Fruit fly (Drosophila melanogaster) whole organism: Measurements from ENCODE around the gene CG1233.
A peak's percentile ranks its signal among the peaks of the same experiment; 100 is the strongest.

ENCODE experiments used
- CG8478 ChIP-seq: fragments of >200 bp; optimal IDR thresholded peaks from 2 replicates; lab custom pipeline; 2018; ENCODE audit warnings: inconsistent platforms
- Dll ChIP-seq: fragments of >200 bp; optimal IDR thresholded peaks from 2 replicates; lab custom pipeline; 2017
- EcR ChIP-seq, 2 experiments: fragments of >200 bp; optimal IDR thresholded peaks; 2 replicates each; lab custom pipeline; 2017; ENCODE audit warnings: missing biosample characterization in 2 of 2, missing genetic modification characterization in 2 of 2, missing genetic modification reagents in 2 of 2
- pan ChIP-seq: fragments of >200 bp; optimal IDR thresholded peaks from 2 replicates; lab custom pipeline; 2017
- psq ChIP-seq: fragments of >200 bp; optimal IDR thresholded peaks from 2 replicates; lab custom pipeline; 2017
- usp ChIP-seq: fragments of >200 bp; optimal IDR thresholded peaks from 2 replicates; lab custom pipeline; 2017; ENCODE audit warnings: missing biosample characterization, missing genetic modification characterization, mixed read lengths

Gene CG1233

DNA sequence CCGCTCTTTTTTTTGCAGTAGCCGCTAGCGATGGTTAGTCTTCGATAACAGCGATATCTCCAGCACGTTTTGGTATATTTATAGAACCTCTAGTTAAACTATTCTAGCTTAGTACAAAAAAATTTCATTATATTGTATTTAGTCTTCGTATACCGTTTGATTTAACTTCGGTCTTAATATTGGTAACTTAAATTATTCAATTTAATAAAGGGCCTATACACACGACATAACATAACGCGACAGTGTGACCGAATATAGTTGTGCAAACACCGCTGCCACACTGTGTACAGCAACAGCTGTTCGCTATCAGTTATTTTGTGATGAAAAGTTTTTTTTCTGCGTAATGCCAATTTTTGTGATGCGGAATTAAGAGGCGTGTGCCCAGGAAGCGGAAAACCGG lies at the start of gene CG1233, which contains the start of gene Cdc5:
Gene CG1233, plus strand, starts transcription at position 272 of the 400 bp plus-strand sequence.
Gene Cdc5, minus strand, starts transcription at position 183 of the 400 bp plus-strand sequence.
- no peak for TF ChIP-seq EcR (GFP tag; optimal IDR thresholded peaks at IDR 0.05; lab: Kevin White, UChicago)

DNA sequence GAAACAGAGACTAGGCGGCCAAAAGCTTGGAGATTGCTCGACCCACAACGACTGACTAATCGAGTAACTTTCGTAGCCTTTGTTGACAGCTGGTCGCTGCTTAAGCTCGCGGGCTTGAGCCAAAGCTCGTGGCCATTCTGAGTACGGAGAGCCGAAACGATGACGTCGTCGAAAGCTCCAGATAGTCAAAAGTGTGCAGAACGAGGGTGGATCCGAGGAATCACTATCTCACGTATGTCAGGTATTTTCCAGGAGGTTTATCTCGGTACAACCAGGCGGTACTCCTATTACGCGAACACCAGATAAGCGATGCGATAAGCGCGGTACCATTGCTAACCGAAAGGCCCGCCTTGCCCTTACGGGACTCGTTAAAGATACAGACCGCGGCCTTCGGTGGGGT lies 49.7 kb upstream of the CG1233 start:
- TF ChIP-seq psq, result no peak
- TF ChIP-seq usp (GFP tag; lab: Kevin White, UChicago), result no peak
- TF ChIP-seq pan (lab: Kevin White, UChicago), result no peak
- no peak for TF ChIP-seq Dll (lab: Kevin White, UChicago)
- no peak for TF ChIP-seq EcR (GFP tag; optimal IDR thresholded peaks at IDR 0.05; lab: Kevin White, UChicago)
- TF ChIP-seq CG8478, result no peak

DNA sequence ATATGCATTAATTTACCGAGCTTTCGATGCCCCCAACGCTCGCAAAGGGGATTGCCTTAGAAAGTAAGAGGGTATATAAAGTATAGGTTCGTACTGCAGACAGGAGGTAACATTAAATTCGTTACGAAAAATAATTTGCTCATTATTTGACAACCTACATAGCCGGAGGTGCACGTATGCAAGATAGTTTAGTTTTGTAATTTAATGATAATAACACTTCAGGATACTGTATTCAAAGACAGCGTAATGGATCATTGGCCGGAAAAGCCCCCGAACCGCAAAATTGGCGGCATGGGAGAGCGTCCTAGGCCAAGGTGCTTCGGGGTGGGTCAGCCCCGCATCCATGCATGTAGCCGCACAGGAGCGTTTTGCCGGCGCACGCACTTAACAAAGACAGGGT lies 48.9 kb upstream of the CG1233 start:
- no peak for TF ChIP-seq usp (GFP tag; lab: Kevin White, UChicago)
- no peak for TF ChIP-seq Dll (lab: Kevin White, UChicago)
- no peak for TF ChIP-seq psq
- no peak for TF ChIP-seq CG8478
- no peak for TF ChIP-seq pan (lab: Kevin White, UChicago)
- TF ChIP-seq EcR (GFP tag; optimal IDR thresholded peaks at IDR 0.05; lab: Kevin White, UChicago), result no peak

DNA sequence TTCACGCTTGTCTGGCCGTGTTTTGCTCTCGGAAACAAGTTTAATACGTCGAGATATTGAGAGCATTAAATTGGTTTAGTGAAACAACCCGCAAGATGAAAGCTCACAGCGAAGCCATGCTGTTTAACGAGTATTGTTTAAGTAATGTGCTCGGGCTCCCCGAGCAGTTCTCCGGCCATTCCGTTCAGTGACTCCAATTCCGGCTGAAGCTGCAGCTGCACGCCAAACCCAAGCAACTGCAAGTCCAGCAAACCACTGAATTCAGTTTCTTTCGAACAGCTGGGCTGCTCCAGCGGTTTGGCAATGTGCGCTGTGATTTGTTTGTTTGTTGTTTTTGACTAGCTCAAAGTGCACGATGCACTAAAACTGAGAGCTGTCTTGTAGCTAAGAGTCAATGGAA lies 46.1 kb upstream of the CG1233 start:
- TF ChIP-seq Dll (lab: Kevin White, UChicago), result no peak
- no peak for TF ChIP-seq usp (GFP tag; lab: Kevin White, UChicago)
- TF ChIP-seq pan (lab: Kevin White, UChicago), result no peak
- no peak for TF ChIP-seq psq
- no peak for TF ChIP-seq CG8478
- no peak for TF ChIP-seq EcR (GFP tag; optimal IDR thresholded peaks at IDR 0.05; lab: Kevin White, UChicago)

DNA sequence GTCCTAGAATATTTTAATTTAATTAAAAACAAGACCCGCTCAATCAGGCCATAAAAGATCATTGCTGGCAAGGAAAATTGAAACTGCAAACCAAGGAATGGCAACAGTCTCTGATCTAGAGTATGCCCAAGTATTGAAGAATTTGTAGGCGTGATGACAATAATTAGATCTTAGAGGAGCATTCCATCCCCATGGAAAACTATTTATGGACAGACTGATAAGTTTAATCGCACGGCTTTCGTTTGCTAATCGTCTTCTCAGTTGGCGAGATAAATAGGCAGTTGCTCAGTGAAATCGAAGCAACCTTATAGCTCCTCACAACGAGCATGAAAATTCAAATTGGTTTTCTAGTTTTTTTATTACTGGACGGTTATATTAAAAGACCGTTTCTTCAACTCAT lies 44.5 kb upstream of the CG1233 start, which contains the start of gene ddbt:
Gene ddbt, plus strand, starts transcription at position 301 of the 400 bp plus-strand sequence.
- TF ChIP-seq Dll (lab: Kevin White, UChicago) (no peak), CG8478 (no peak), usp (GFP tag; lab: Kevin White, UChicago) (no peak), psq (no peak)

DNA sequence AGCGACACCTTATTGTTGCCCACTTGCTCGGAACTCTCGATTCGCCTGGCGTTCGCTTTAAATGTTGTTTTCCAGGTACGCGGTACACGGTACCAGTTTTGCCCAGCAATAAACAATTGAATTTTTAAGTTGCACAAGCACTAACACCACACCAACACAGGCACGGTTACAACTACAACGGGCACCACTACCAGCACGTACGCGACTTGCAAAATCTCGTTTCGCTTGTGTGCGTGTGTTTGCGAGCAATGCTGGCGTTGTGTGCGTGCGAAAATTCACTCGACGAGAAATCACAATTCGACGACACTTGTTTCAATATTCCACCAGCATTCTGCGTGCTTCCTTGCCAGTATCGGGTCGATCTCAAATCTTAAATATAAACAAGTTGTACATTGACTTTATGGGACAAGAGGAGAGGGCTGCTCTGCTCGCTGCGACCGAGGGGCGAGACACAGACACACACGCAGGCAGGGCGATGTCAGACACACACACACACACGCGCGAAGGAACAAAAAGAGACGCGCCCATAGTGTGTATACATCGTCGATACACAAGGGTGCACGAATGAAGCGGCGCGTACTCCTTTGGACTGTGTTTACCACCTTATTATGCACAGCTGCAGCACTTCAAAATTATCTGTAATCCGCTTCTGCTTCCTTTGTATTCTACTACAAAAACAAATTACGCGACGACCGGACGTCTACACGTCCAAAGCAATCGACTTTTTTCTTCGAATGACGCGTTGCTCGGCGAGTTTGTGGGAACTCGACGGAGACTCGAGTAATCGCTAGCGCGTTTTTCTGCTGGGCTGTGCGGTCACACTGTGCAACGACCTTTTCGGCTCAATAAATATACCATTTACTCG lies 41.9 kb upstream of the CG1233 start, which contains the start of gene fwd:
Gene fwd, minus strand, starts transcription at position 740 of the 865 bp plus-strand sequence.
- no peak for TF ChIP-seq EcR (GFP tag; optimal IDR thresholded peaks at IDR 0.05; lab: Kevin White, UChicago)
- TF ChIP-seq CG8478, result peak; percentile 88
- TF ChIP-seq usp (GFP tag; lab: Kevin White, UChicago), result no peak
- TF ChIP-seq Dll (lab: Kevin White, UChicago), result no peak
- TF ChIP-seq pan (lab: Kevin White, UChicago), result no peak

DNA sequence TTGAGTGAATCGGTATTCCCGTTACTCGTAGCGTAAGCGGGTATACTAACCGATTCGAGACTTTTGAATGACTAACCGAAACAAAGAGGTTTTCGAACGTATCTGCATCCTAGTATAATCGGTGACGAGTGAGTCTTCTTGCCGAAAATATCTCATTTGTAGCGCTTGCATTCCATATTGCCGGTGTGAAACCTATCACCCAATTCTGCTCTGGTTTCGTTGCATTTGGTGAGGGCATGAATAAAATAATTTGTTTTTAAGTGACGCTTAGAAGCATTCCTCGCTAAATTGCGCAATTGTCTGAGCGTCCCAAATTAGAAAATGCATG lies 41.3 kb upstream of the CG1233 start:
- TF ChIP-seq pan (lab: Kevin White, UChicago) (no peak), usp (GFP tag; lab: Kevin White, UChicago) (no peak), psq (no peak), Dll (lab: Kevin White, UChicago) (no peak), EcR (GFP tag; optimal IDR thresholded peaks at IDR 0.05; lab: Kevin White, UChicago) (no peak), CG8478 (no peak)

DNA sequence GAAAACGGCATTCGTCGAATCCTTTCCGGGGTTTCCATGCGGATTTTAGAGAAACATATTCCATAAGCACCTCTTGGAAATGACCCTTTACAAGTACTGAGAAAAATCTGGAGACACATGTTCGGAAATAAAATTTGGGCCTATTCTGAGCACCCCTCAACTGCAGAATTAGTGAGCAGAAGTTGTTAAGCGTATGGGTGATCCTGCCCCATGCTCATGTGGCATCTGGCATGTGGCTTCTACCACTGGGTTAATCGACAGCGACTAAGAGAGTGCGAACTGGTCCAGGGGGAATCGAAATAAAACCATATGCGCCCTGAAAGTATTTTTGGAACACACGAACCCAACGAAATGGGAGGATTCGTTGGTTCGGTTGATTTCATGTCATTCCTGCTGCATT lies 40.5 kb upstream of the CG1233 start:
- TF ChIP-seq psq (no peak), pan (lab: Kevin White, UChicago) (no peak), EcR (GFP tag; optimal IDR thresholded peaks at IDR 0.05; lab: Kevin White, UChicago) (no peak), Dll (lab: Kevin White, UChicago) (no peak), CG8478 (no peak), usp (GFP tag; lab: Kevin White, UChicago) (no peak)

DNA sequence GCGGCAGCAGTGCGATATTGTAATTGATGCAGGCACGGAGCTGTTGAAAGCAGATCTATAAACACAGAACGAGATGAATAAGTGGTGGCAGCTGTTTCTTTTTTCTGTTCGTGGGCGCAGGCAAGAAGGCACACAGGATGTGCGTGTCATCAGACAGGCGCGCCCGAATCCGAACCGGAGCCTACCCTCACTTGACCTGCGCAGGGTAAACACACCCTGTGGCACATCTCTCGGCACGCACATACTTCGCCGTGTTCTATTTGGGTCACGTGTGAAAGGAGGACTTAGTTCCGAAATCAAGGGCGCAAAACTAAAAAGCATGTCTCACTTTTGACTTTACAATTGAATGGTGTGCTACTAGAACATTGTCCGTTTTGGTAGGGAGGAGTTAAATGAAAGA lies 39.8 kb upstream of the CG1233 start:
- no peak for TF ChIP-seq Dll (lab: Kevin White, UChicago)
- TF ChIP-seq EcR (GFP tag; optimal IDR thresholded peaks at IDR 0.05; lab: Kevin White, UChicago), result no peak
- no peak for TF ChIP-seq CG8478
- no peak for TF ChIP-seq usp (GFP tag; lab: Kevin White, UChicago)
- TF ChIP-seq psq, result no peak

DNA sequence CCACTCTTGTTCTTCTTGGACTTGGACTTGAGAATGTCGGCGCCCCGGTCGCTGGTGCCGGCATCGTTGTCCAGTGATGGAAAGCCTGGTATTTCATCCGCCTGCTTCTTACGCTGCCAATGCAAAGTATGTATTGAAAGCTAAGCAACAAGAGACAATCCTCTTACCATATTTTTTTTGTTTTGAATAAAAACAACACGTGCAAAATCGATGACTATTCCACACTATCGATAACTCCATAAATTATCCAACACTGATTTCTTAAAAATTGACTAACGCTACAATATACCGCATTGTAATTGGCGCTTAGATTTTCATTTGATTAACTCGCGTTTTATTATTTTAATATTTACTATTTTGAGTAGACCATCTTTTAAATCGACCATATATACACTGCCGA lies 36.8 kb upstream of the CG1233 start, which contains the start of gene CG32344:
Gene CG32344, minus strand, starts transcription at position 235 of the 400 bp plus-strand sequence.
- TF ChIP-seq usp (GFP tag; lab: Kevin White, UChicago) (no peak), Dll (lab: Kevin White, UChicago) (no peak), pan (lab: Kevin White, UChicago) (no peak), psq (no peak), CG8478 (no peak), EcR (GFP tag; optimal IDR thresholded peaks at IDR 0.05; lab: Kevin White, UChicago) (no peak)

DNA sequence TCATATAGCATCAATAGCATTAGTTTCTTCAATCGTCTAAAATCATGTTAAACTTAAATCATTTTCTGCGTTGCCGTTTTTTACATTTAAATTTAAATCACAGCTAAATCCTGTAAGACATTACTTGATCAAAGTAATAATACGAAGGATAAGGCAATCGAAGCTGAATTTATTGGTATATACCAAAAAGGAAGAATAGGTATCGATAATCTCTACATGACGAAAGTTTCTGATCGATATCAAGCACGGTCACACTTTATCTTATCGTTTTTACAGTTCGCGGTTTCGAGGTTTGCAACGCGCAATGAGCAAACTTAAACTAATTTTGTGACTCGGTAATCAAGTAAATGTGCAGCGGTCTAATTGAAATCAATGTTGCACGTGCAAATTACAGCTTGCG lies 33.4 kb upstream of the CG1233 start, which contains the start of the genes Atac3 and Ptpmeg:
Gene Atac3, minus strand, starts transcription at position 160 of the 400 bp plus-strand sequence.
Gene Ptpmeg, plus strand, starts transcription at position 265 of the 400 bp plus-strand sequence.
- TF ChIP-seq usp (GFP tag; lab: Kevin White, UChicago) (no peak), EcR (GFP tag; optimal IDR thresholded peaks at IDR 0.05; lab: Kevin White, UChicago) (no peak), psq (no peak), pan (lab: Kevin White, UChicago) (no peak), CG8478 (no peak), Dll (lab: Kevin White, UChicago) (no peak)

DNA sequence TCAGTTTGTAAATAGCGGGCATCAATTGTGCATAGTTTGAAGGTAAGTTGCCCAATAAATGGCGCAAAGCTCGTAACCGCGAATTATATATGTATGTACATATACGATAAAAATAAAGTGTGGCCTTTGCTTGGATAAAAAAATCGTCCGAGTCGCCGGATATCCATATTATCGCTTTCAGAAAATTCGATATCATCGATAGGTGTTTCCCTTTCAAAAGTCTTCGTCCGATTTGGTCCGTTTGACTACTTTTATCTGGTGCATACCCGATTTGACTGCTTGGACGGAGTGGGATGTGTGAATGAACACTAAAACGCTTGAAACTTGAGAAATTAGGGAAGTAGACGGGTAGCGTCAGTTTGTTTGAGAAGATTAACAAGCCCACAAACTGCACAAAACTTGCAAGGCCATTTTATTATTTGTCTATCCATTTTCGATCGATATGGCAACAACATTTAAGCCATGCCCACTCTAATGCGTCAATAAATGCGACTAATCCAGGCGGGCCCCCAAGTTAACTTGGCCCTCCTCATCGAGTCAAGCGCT lies 32.0 kb upstream of the CG1233 start:
- no peak for TF ChIP-seq psq
- TF ChIP-seq pan (lab: Kevin White, UChicago), result no peak
- TF ChIP-seq usp (GFP tag; lab: Kevin White, UChicago), result no peak
- TF ChIP-seq CG8478, result no peak
- TF ChIP-seq Dll (lab: Kevin White, UChicago), result no peak
- no peak for TF ChIP-seq EcR (GFP tag; optimal IDR thresholded peaks at IDR 0.05; lab: Kevin White, UChicago)
